Worm (Caenorhabditis elegans) whole organism, midembryonic: ENCODE results near the gene K08D8.6.
"Not testable (repeated sequence)": the region's sequence is repeated elsewhere in the genome, so short reads cannot be mapped to it uniquely, and the experiment has no call there.

Source experiments
- T22C8.4 ChIP-seq: fragments of 200-800 bp; sonication (Bioruptor generic); IDR thresholded peaks from 2 replicates; pipeline ENCODE4 v1.3.6; 2022; ENCODE audit warnings: missing genetic modification characterization, missing compliant biosample characterization
- cog-1 ChIP-seq: sonication (generic microtip); optimal IDR thresholded peaks from 2 replicates; lab custom pipeline; 2016; ENCODE audit warnings: missing genetic modification characterization, missing compliant biosample characterization
- flt-1 ChIP-seq: fragments of 200-800 bp; sonication (Bioruptor generic); IDR thresholded peaks from 2 replicates; pipeline ENCODE4 v1.3.6; 2022; ENCODE audit warnings: missing genetic modification characterization, missing compliant biosample characterization
- klf-2 ChIP-seq: fragments of 200-800 bp; sonication (Bioruptor generic); conservative IDR thresholded peaks from 2 replicates; pipeline ENCODE4 v1.3.6; 2022; ENCODE audit warnings: missing genetic modification reagents, missing genetic modification characterization, missing compliant biosample characterization
- med-1 ChIP-seq: sonication (generic microtip); optimal IDR thresholded peaks from 2 replicates; lab custom pipeline; 2017; ENCODE audit warnings: missing genetic modification characterization, mild to moderate bottlenecking, missing compliant biosample characterization, antibody characterized with exemption, missing genetic modification reagents; ENCODE audit not compliant: insufficient read depth
- ref-1 ChIP-seq: fragments of 200-800 bp; sonication (Bioruptor generic); conservative IDR thresholded peaks from 2 replicates; pipeline ENCODE4 v1.3.6; 2022; ENCODE audit warnings: missing genetic modification reagents, missing genetic modification characterization, missing compliant biosample characterization
- tab-1 ChIP-seq: fragments of 200-800 bp; sonication (Bioruptor generic); IDR thresholded peaks from 2 replicates; pipeline ENCODE4 v1.3.6; 2022; ENCODE audit warnings: missing genetic modification characterization, missing compliant biosample characterization
- ztf-23 ChIP-seq: fragments of 200-800 bp; sonication (Bioruptor generic); IDR thresholded peaks from 2 replicates; pipeline ENCODE4 v1.3.6; 2022; ENCODE audit warnings: missing genetic modification reagents, missing genetic modification characterization, missing compliant biosample characterization
- ztf-29 ChIP-seq: fragments of 200-800 bp; sonication (Bioruptor generic); IDR thresholded peaks from 2 replicates; pipeline ENCODE4 v1.3.6; 2022; ENCODE audit warnings: missing genetic modification reagents, missing genetic modification characterization, missing compliant biosample characterization

The K08D8.6 gene

ce11 chrIV:12879557-12879956, 10.8 kb downstream of the K08D8.6 start, which contains the start of gene ZK896.5:
Gene ZK896.5, minus strand, starts transcription at chrIV:12879645.
- no peak for TF ChIP-seq T22C8.4 (GFP tag; lab: Robert Waterston, UW)
- TF ChIP-seq ztf-29 (GFP tag; lab: Robert Waterston, UW) = no peak
- no peak for TF ChIP-seq tab-1 (GFP tag; lab: Robert Waterston, UW)
- no peak for TF ChIP-seq flt-1 (GFP tag; lab: Robert Waterston, UW)
- TF ChIP-seq cog-1 = no peak
- TF ChIP-seq klf-2 (GFP tag; lab: Robert Waterston, UW) = no peak
- TF ChIP-seq ztf-23 (GFP tag; lab: Robert Waterston, UW) = no peak
- TF ChIP-seq ref-1 (GFP tag; lab: Robert Waterston, UW) = no peak
- TF ChIP-seq med-1 (GFP tag; lab: Kevin White, UChicago) = no peak

- TF ChIP-seq cog-1 = no peak
- TF ChIP-seq ref-1 (GFP tag; lab: Robert Waterston, UW) = no peak
- TF ChIP-seq med-1 (GFP tag; lab: Kevin White, UChicago) = no peak
- no peak for TF ChIP-seq ztf-23 (GFP tag; lab: Robert Waterston, UW)
- no peak for TF ChIP-seq tab-1 (GFP tag; lab: Robert Waterston, UW)
- no peak for TF ChIP-seq flt-1 (GFP tag; lab: Robert Waterston, UW)
- TF ChIP-seq ztf-29 (GFP tag; lab: Robert Waterston, UW) = no peak
These were observed 13.8 kb downstream of the K08D8.6 start for ce11 chrIV:12876558-12876957.

ce11 chrIV:12875260-12875659, 15.0 kb downstream of the K08D8.6 start, which contains the start of gene ZK896.1:
Gene ZK896.1, minus strand, starts transcription at chrIV:12875360.
- TF ChIP-seq cog-1; klf-2 (GFP tag; lab: Robert Waterston, UW); ref-1 (GFP tag; lab: Robert Waterston, UW): not testable (repeated sequence)

ce11 chrIV:12871445-12871947, 18.8 kb downstream of the K08D8.6 start, which contains the start of gene clec-187:
Gene clec-187, minus strand, starts transcription at chrIV:12871495.
- TF ChIP-seq med-1 (GFP tag; lab: Kevin White, UChicago) = no peak
- TF ChIP-seq flt-1 (GFP tag; lab: Robert Waterston, UW) = no peak
- TF ChIP-seq klf-2 (GFP tag; lab: Robert Waterston, UW) = no peak
- no peak for TF ChIP-seq T22C8.4 (GFP tag; lab: Robert Waterston, UW)
- TF ChIP-seq ztf-23 (GFP tag; lab: Robert Waterston, UW) = no peak
- no peak for TF ChIP-seq cog-1
- no peak for TF ChIP-seq ztf-29 (GFP tag; lab: Robert Waterston, UW)

DNA sequence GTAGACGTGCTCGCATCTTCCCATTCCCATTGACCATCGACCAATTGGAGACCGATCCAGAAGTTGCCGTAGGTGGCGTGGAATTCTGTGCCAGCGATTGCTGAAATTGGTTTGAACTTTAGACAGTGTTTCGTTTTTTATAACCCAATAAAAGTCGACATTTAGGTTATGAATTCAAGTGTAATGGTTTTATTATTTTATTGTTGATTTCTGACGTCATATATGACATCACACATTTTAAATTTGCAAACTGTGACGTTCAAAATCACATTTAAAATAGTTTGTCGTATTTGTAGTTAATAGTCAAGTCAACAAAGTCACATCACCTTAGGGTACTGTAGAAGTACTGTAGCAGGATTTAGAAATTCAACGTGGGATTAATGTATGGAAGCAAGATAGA, 20.0 kb downstream of the K08D8.6 start:
- no peak for TF ChIP-seq ref-1 (GFP tag; lab: Robert Waterston, UW)

DNA sequence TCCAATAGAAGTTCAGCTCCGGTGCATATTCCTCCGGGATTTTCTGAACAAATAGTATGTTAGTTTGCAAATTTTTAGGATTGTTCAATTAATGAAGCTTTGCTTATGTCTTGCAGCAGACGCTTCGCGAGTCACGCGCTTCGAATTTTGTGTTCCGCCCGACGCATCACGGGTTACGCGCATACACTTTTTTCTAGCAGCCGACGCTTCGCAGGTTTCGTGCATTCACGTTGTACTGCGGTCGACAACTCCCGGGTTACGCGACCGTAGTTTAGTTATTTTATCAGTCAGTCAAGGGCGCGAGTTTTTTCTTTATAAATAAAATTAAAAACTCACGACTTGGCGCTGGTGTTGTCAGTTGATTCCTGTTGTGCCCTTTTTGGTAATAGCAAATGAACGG, 20.5 kb downstream of the K08D8.6 start:
- no peak for TF ChIP-seq cog-1
- no peak for TF ChIP-seq ztf-29 (GFP tag; lab: Robert Waterston, UW)
- TF ChIP-seq ztf-23 (GFP tag; lab: Robert Waterston, UW) = no peak
- no peak for TF ChIP-seq T22C8.4 (GFP tag; lab: Robert Waterston, UW)
- TF ChIP-seq klf-2 (GFP tag; lab: Robert Waterston, UW) = no peak

DNA sequence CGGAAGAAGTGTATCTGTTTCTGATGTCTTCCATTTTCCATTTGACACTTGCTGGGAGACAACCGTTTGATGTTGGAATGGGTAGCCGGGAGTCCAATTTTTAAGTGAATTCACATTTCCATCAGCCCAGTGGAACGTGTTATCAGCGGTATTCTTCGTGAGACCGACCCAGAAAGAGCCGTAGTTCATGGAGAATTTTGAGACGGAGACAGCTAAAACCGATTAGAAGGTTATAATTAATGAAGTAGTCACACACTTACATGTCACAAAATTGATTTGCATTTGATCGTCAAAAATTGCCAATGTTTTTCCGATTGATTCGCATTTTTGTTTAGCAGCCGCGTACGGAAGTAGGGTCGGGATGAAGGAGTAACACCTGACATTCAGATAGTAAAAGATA, 20.9 kb downstream of the K08D8.6 start:
- TF ChIP-seq cog-1 (no peak), ref-1 (GFP tag; lab: Robert Waterston, UW) (no peak), klf-2 (GFP tag; lab: Robert Waterston, UW) (no peak), med-1 (GFP tag; lab: Kevin White, UChicago) (no peak), T22C8.4 (GFP tag; lab: Robert Waterston, UW) (no peak), flt-1 (GFP tag; lab: Robert Waterston, UW) (no peak)

- TF ChIP-seq flt-1 (GFP tag; lab: Robert Waterston, UW) (no peak), T22C8.4 (GFP tag; lab: Robert Waterston, UW) (no peak), tab-1 (GFP tag; lab: Robert Waterston, UW) (no peak), ztf-23 (GFP tag; lab: Robert Waterston, UW) (no peak), klf-2 (GFP tag; lab: Robert Waterston, UW) (no peak), ztf-29 (GFP tag; lab: Robert Waterston, UW) (no peak), ref-1 (GFP tag; lab: Robert Waterston, UW) (no peak), cog-1 (no peak), med-1 (GFP tag; lab: Kevin White, UChicago) (no peak)
These were observed 24.4 kb downstream of the K08D8.6 start, which contains the start of gene clec-186 for ce11 chrIV:12865884-12866283. Gene clec-186, plus strand, starts transcription at chrIV:12866109.

DNA sequence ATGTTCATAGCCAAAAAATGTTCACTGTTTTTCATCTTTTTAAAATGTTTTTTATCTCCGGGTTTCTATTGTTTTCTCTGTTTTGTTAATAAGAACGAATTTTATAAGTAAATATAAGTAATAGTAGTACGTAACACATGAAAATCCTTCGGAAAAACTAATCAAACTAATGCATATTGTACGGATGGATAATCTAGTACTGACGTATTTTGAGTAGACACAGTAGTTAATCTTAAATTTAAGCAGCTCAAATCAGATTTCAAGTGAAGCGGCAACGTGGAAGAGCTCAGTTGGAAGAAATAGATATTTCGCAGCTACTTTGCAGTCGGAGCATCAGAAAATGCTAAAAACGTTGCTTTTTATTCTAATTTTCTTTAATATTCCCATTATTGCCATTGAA, 30.5 kb downstream of the K08D8.6 start, which contains the start of gene gcy-18:
TSS of gene gcy-18 (plus strand) at position 301 of the 400 bp plus-strand sequence.
- TF ChIP-seq med-1 (GFP tag; lab: Kevin White, UChicago) (no peak), ref-1 (GFP tag; lab: Robert Waterston, UW) (no peak), klf-2 (GFP tag; lab: Robert Waterston, UW) (no peak), ztf-23 (GFP tag; lab: Robert Waterston, UW) (no peak), cog-1 (no peak)

- no peak for TF ChIP-seq ztf-29 (GFP tag; lab: Robert Waterston, UW)
These were observed 35.1 kb downstream of the K08D8.6 start, which contains the start of gene nstp-5 for ce11 chrIV:12855248-12855647. Gene nstp-5, plus strand, starts transcription at chrIV:12855548.
